Worm (Caenorhabditis elegans) whole organism, L2 larva: ENCODE data around the gene C33G8.13.

ENCODE experiments used
- dmd-4 ChIP-seq: sonication (generic microtip); optimal IDR thresholded peaks from 2 replicates; lab custom pipeline; 2017; ENCODE audit warnings: missing biosample characterization, missing genetic modification characterization
- lin-13 ChIP-seq: fragments of 150-350 bp; optimal IDR thresholded peaks from 2 replicates; lab custom pipeline; 2014; ENCODE audit warnings: missing biosample characterization, missing genetic modification reagents, missing genetic modification characterization
- nhr-11 ChIP-seq: fragments of 150-350 bp; optimal IDR thresholded peaks from 2 replicates; lab custom pipeline; 2014; ENCODE audit warnings: missing biosample characterization, missing genetic modification characterization
- nhr-237 ChIP-seq: fragments of 150-350 bp; optimal IDR thresholded peaks from 2 replicates; lab custom pipeline; 2014; ENCODE audit warnings: missing biosample characterization, missing genetic modification characterization
- ztf-4 ChIP-seq: fragments of 150-350 bp; optimal IDR thresholded peaks from 2 replicates; lab custom pipeline; 2014; ENCODE audit warnings: missing biosample characterization, missing genetic modification characterization

- TF ChIP-seq nhr-11 (tag; lab: Kevin White, UChicago) (no peak), ztf-4 (tag; lab: Kevin White, UChicago) (no peak), lin-13 (GFP tag; lab: Kevin White, UChicago) (no peak), nhr-237 (tag; lab: Kevin White, UChicago) (no peak), dmd-4 (tag; lab: Kevin White, UChicago) (no peak)
Measured at ce11 chrV:7022981-7023380, 7.2 kb upstream of the C33G8.13 start.
